Worm (Caenorhabditis elegans): ENCODE measurements around the gene del-8.

del-8 gene

DNA sequence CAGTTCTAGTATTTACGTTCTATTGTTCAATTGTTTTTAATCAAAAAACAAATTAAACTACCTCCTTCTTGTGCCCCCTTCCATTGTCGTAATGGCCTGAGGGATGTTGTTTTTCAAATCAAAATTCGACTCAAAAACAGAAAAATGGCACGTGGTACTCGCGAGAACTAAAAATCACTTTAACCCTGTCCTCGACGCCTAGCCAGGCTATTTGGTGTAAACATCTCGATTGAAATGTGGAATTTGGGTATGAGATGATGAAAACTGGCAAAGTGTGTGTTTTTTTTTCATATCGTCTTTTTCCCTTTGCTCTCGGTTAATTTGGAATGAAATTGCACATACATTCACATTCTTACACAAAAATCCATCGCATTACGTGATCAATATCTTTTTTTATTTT is 42.6 kb upstream of the del-8 start:
- no peak for TF ChIP-seq zfp-3 (GFP tag; conservative IDR thresholded peaks at IDR 0.05)
- TF ChIP-seq daf-16 (GFP tag; optimal IDR thresholded peaks at IDR 0.05), result peak in 1 of 2 experiments; percentile 49
- TF ChIP-seq daf-16 (tag; optimal IDR thresholded peaks at IDR 0.05), result no peak

DNA sequence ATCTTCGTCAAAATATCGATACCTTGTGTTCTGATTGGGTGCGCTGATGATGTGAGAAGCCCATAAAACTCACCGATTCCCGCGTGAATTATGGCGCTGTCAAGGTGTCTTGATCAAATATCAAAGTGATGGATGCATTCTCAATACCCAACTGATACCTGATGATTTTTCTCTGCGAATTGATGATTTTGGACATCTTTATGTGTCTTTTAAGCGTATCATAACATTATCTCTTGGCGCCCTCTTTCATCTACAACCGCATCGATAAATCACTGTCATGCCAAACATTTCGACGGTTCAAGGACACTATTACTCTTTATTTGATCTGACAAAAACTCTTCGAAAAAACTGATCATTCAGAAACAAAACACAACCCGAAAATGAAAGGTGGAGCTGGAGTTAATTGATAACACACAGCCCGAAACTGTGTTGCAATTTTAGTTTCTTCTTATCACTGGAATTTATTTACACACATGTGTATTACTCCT is 41.9 kb upstream of the del-8 start:
- TF ChIP-seq mep-1 (tag; optimal IDR thresholded peaks at IDR 0.05) (peak; percentile 31), hlh-11 (tag; optimal IDR thresholded peaks at IDR 0.05) (peak; percentile 56), nhr-76 (tag; optimal IDR thresholded peaks at IDR 0.05) (no peak), spr-1 (tag; optimal IDR thresholded peaks at IDR 0.05) (no peak), ces-1 (GFP tag; optimal IDR thresholded peaks at IDR 0.05) (no peak), Y75B8A.6 (GFP tag; IDR thresholded peaks at IDR 0.05) (no peak), ceh-28 (tag; optimal IDR thresholded peaks at IDR 0.05) (no peak), mxl-3 (GFP tag; optimal IDR thresholded peaks at IDR 0.05) (peak; percentile 34), nhr-25 (tag; optimal IDR thresholded peaks at IDR 0.05; ENCODE audit: borderline replicate concordance, insufficient read depth) (peak; percentile 56), fos-1 (tag; optimal IDR thresholded peaks at IDR 0.05) (no peak), nhr-102 (tag; optimal IDR thresholded peaks at IDR 0.05) (no peak), nhr-41 (GFP tag; IDR thresholded peaks at IDR 0.05) (no peak), unc-39 (tag; optimal IDR thresholded peaks at IDR 0.05) (no peak), nhr-10 (tag; optimal IDR thresholded peaks at IDR 0.05) (peak; percentile 6), nhr-77 (tag; optimal IDR thresholded peaks at IDR 0.05) (no peak), ceh-44 (GFP tag; IDR thresholded peaks at IDR 0.05) (no peak), ztf-11 (tag; optimal IDR thresholded peaks at IDR 0.05) (no peak), nhr-6 (tag; optimal IDR thresholded peaks at IDR 0.05) (no peak), Y5F2A.4 (GFP tag; optimal IDR thresholded peaks at IDR 0.05) (no peak), lin-29 (GFP tag; IDR thresholded peaks at IDR 0.05) (no peak), daf-19 (GFP tag; conservative IDR thresholded peaks at IDR 0.05) (no peak), ZK546.5 (tag; optimal IDR thresholded peaks at IDR 0.05) (no peak), cey-2 (tag; optimal IDR thresholded peaks at IDR 0.05; ENCODE audit: borderline replicate concordance, insufficient read depth) (no peak), nhr-48 (tag; optimal IDR thresholded peaks at IDR 0.05) (peak; percentile 40), dpl-1 (GFP tag; optimal IDR thresholded peaks at IDR 0.05) (no peak), gei-8 (GFP tag; optimal IDR thresholded peaks at IDR 0.05) (no peak), snpc-1.2 (GFP tag; IDR thresholded peaks at IDR 0.05) (no peak), egl-27 (tag; optimal IDR thresholded peaks at IDR 0.05) (no peak), Y105C5A.15 (GFP tag; IDR thresholded peaks at IDR 0.05) (no peak), mes-2 (tag; optimal IDR thresholded peaks at IDR 0.05; ENCODE audit: poor library complexity, severe bottlenecking) (no peak), mdt-29 (GFP tag; IDR thresholded peaks at IDR 0.05) (no peak), ceh-20 (GFP tag; IDR thresholded peaks at IDR 0.05) (peak; percentile 79), php-3 (GFP tag; IDR thresholded peaks at IDR 0.05) (no peak; the same call in 1 of the 2 replicates), ceh-32 (tag; optimal IDR thresholded peaks at IDR 0.05; ENCODE audit: poor library complexity) (no peak), daf-8 (GFP tag; IDR thresholded peaks at IDR 0.05) (no peak), skn-1 (tag; optimal IDR thresholded peaks at IDR 0.05) (no peak), lir-3 (tag; optimal IDR thresholded peaks at IDR 0.05) (no peak), rbr-2 (tag; optimal IDR thresholded peaks at IDR 0.05) (no peak), hif-1 (tag; optimal IDR thresholded peaks at IDR 0.05) (no peak), aly-2 (tag; optimal IDR thresholded peaks at IDR 0.05) (no peak), dmd-6 (GFP tag; IDR thresholded peaks at IDR 0.05) (peak; percentile 29; the same call in 1 of the 2 replicates), lsy-2 (tag; optimal IDR thresholded peaks at IDR 0.05) (no peak), F26F4.8 (GFP tag; conservative IDR thresholded peaks at IDR 0.05) (no peak), daf-16 (GFP tag; optimal IDR thresholded peaks at IDR 0.05) (no peak), daf-16 (tag; optimal IDR thresholded peaks at IDR 0.05) (peak; percentile 76), pqm-1 (tag; optimal IDR thresholded peaks at IDR 0.05) (peak; percentile 78), lin-15B (tag; optimal IDR thresholded peaks at IDR 0.05) (no peak), pha-4 (GFP tag; IDR thresholded peaks at IDR 0.05) (no peak), pha-4 (tag; optimal IDR thresholded peaks at IDR 0.05) (no peak)

All from whole organism, L4 larva.